Fruit fly (Drosophila melanogaster): Measurements from ENCODE around the gene Archease.
A peak's percentile ranks its signal among the peaks of the same experiment; 100 is the strongest.

The Archease gene

dm6 chr3R:21619117-21619650 lies 43.6 kb downstream of the Archease start, which contains the start of gene InR (continued):
- peak; percentile 89 for TF ChIP-seq HLHmδ (GFP tag; optimal IDR thresholded peaks at IDR 0.05)
- TF ChIP-seq Fer3 (tag; optimal IDR thresholded peaks at IDR 0.05) = peak; percentile 55
- TF ChIP-seq CG8944 (GFP tag; optimal IDR thresholded peaks at IDR 0.05) = peak; percentile 79
- peak; percentile 90 for TF ChIP-seq Hmr (GFP tag; optimal IDR thresholded peaks at IDR 0.05)
- TF ChIP-seq B-H2 (GFP tag; optimal IDR thresholded peaks at IDR 0.05) = peak; percentile 93
- peak; percentile 81 for TF ChIP-seq nom (GFP tag; optimal IDR thresholded peaks at IDR 0.05)
- peak; percentile 57 for TF ChIP-seq az2 (GFP tag; optimal IDR thresholded peaks at IDR 0.05)
- TF ChIP-seq ato (GFP tag; IDR thresholded peaks at IDR 0.05; ENCODE audit: partially characterized antibody) = no peak
- TF ChIP-seq jigr1 (GFP tag; IDR thresholded peaks at IDR 0.05) = no peak
- TF ChIP-seq CG32532 (GFP tag; IDR thresholded peaks at IDR 0.05) = no peak
- TF ChIP-seq CG31224 (GFP tag; IDR thresholded peaks at IDR 0.05) = no peak
- TF ChIP-seq pita (GFP tag; optimal IDR thresholded peaks at IDR 0.05) = peak; percentile 65
- TF ChIP-seq Mrtf (GFP tag; IDR thresholded peaks at IDR 0.05) = no peak
- TF ChIP-seq ap (GFP tag; IDR thresholded peaks at IDR 0.05) = no peak
- no peak for TF ChIP-seq Dbx (GFP tag; IDR thresholded peaks at IDR 0.05)
- peak; percentile 67 for TF ChIP-seq Hand (GFP tag; optimal IDR thresholded peaks at IDR 0.05)
- TF ChIP-seq CG14050 (GFP tag; IDR thresholded peaks at IDR 0.05) = no peak
- TF ChIP-seq Fer1 (GFP tag; optimal IDR thresholded peaks at IDR 0.05) = peak; percentile 67
- peak; percentile 29 for TF ChIP-seq CG2875 (GFP tag; optimal IDR thresholded peaks at IDR 0.05)
- TF ChIP-seq zf30C (GFP tag; optimal IDR thresholded peaks at IDR 0.05) = peak; percentile 46
- no peak for TF ChIP-seq CG17328 (GFP tag; IDR thresholded peaks at IDR 0.05)
- TF ChIP-seq mld (GFP tag; IDR thresholded peaks at IDR 0.05; ENCODE audit: partially characterized antibody) = no peak
- no peak for TF ChIP-seq CG14441 (GFP tag; IDR thresholded peaks at IDR 0.05)
- TF ChIP-seq CG10959 (GFP tag; IDR thresholded peaks at IDR 0.05) = no peak
- no peak for TF ChIP-seq TFAM (GFP tag; optimal IDR thresholded peaks at IDR 0.05)
- TF ChIP-seq Spps (tag; optimal IDR thresholded peaks at IDR 0.05) = no peak
- no peak for TF ChIP-seq zen2 (GFP tag; IDR thresholded peaks at IDR 0.05; ENCODE audit: partially characterized antibody)
- TF ChIP-seq Sox102F (GFP tag; optimal IDR thresholded peaks at IDR 0.05) = peak; percentile 51
- peak; percentile 19 for TF ChIP-seq CG17802 (tag; optimal IDR thresholded peaks at IDR 0.05)
- TF ChIP-seq CG34376 (GFP tag; optimal IDR thresholded peaks at IDR 0.05) = peak; percentile 92
- TF ChIP-seq CG4404 (GFP tag; IDR thresholded peaks at IDR 0.05) = no peak
- TF ChIP-seq Chrac-16 (GFP tag; optimal IDR thresholded peaks at IDR 0.05) = peak; percentile 86
- TF ChIP-seq mirr (GFP tag; optimal IDR thresholded peaks at IDR 0.05) = peak; percentile 88
- TF ChIP-seq CG4707 (GFP tag; optimal IDR thresholded peaks at IDR 0.05) = peak; percentile 60
- TF ChIP-seq CG34224 (GFP tag; IDR thresholded peaks at IDR 0.05; ENCODE audit: partially characterized antibody) = no peak
- no peak for TF ChIP-seq sc (optimal IDR thresholded peaks at IDR 0.05)
- TF ChIP-seq sc (GFP tag; optimal IDR thresholded peaks at IDR 0.05) = no peak
- peak; percentile 62 for TF ChIP-seq HLH54F (GFP tag; optimal IDR thresholded peaks at IDR 0.05)
- TF ChIP-seq gt (GFP tag; IDR thresholded peaks at IDR 0.05) = no peak
- no peak for TF ChIP-seq ham (GFP tag; IDR thresholded peaks at IDR 0.05)
- peak; percentile 73 for TF ChIP-seq CG7987 (GFP tag; optimal IDR thresholded peaks at IDR 0.05)
- TF ChIP-seq sug (tag; optimal IDR thresholded peaks at IDR 0.05) = peak; percentile 67
- TF ChIP-seq CG7786 (GFP tag; optimal IDR thresholded peaks at IDR 0.05) = peak; percentile 77
- TF ChIP-seq CG8765 (GFP tag; IDR thresholded peaks at IDR 0.05) = no peak
- TF ChIP-seq CG2712 (tag; optimal IDR thresholded peaks at IDR 0.05) = peak; percentile 52
- TF ChIP-seq pb (GFP tag; optimal IDR thresholded peaks at IDR 0.05) = peak; percentile 61
- peak; percentile 84 for TF ChIP-seq CG33213 (GFP tag; optimal IDR thresholded peaks at IDR 0.05)
- no peak for TF ChIP-seq CG5953 (GFP tag; IDR thresholded peaks at IDR 0.05)
- TF ChIP-seq crol (GFP tag; IDR thresholded peaks at IDR 0.05) = no peak
- TF ChIP-seq run (tag; optimal IDR thresholded peaks at IDR 0.05) = no peak
- TF ChIP-seq dmrt11E (tag; optimal IDR thresholded peaks at IDR 0.05) = peak; percentile 6
